Fruit fly (Drosophila melanogaster): ENCODE results near the gene CG12971.

dm6 chr3L:21383440-21383839 lies 27.1 kb upstream of the CG12971 start:
- TF ChIP-seq pan (optimal IDR thresholded peaks at IDR 0.05): no peak
- TF ChIP-seq EcR (GFP tag; optimal IDR thresholded peaks at IDR 0.05): no peak
- TF ChIP-seq psq (optimal IDR thresholded peaks at IDR 0.05): no peak
- TF ChIP-seq usp (GFP tag; optimal IDR thresholded peaks at IDR 0.05): no peak
- no peak for TF ChIP-seq CG8478 (optimal IDR thresholded peaks at IDR 0.05)
- no peak for TF ChIP-seq Dll (optimal IDR thresholded peaks at IDR 0.05)

Data from whole organism.